Fruit fly (Drosophila melanogaster) whole organism, prepupa: ENCODE measurements around the gene Snoo.

ENCODE experiments used
- Blimp-1 ChIP-seq: fragments of 200-800 bp; sonication (Bioruptor generic); optimal IDR thresholded peaks from 3 replicates; lab custom pipeline; 2017; ENCODE audit warnings: missing biosample characterization, missing genetic modification characterization, mild to moderate bottlenecking, moderate library complexity, missing genetic modification reagents
- CG10631 ChIP-seq: fragments of 200-800 bp; sonication (Bioruptor generic); optimal IDR thresholded peaks from 2 replicates; lab custom pipeline; 2016; ENCODE audit warnings: missing biosample characterization, missing genetic modification characterization
- CG10669 ChIP-seq: fragments of 200-800 bp; sonication (Bioruptor generic); optimal IDR thresholded peaks from 3 replicates; lab custom pipeline; 2018; ENCODE audit warnings: missing biosample characterization, mild to moderate bottlenecking, missing genetic modification characterization, moderate library complexity
- CG11294 ChIP-seq: fragments of 200-800 bp; sonication (Bioruptor generic); IDR thresholded peaks from 2 replicates; pipeline ENCODE4 v1.3.6; 2022; ENCODE audit warnings: missing biosample characterization, missing genetic modification characterization
- CG11762 ChIP-seq: fragments of 200-800 bp; sonication (Bioruptor generic); optimal IDR thresholded peaks from 3 replicates; lab custom pipeline; 2016; ENCODE audit warnings: missing biosample characterization, missing genetic modification characterization; ENCODE audit not compliant: insufficient read depth
- CG11902 ChIP-seq: fragments of 200-800 bp; sonication (Bioruptor generic); optimal IDR thresholded peaks from 3 replicates; lab custom pipeline; 2016; ENCODE audit warnings: missing biosample characterization, missing genetic modification characterization
- CG15336 ChIP-seq: fragments of 200-800 bp; sonication (Bioruptor generic); IDR thresholded peaks from 2 replicates; pipeline ENCODE4 v1.3.6; 2022; ENCODE audit warnings: missing biosample characterization, missing genetic modification characterization
- CG1621 ChIP-seq: fragments of 200-800 bp; sonication (Bioruptor generic); optimal IDR thresholded peaks from 3 replicates; lab custom pipeline; 2018; ENCODE audit warnings: missing biosample characterization, mild to moderate bottlenecking, missing genetic modification characterization
- CG16779 ChIP-seq: fragments of 200-800 bp; sonication (Bioruptor generic); optimal IDR thresholded peaks from 3 replicates; lab custom pipeline; 2017; ENCODE audit warnings: missing biosample characterization, mild to moderate bottlenecking, missing genetic modification characterization
- CG31627 ChIP-seq: fragments of 200-800 bp; sonication (Bioruptor generic); optimal IDR thresholded peaks from 3 replicates; lab custom pipeline; 2016; ENCODE audit warnings: missing biosample characterization, missing genetic modification characterization
- CG32006 ChIP-seq: fragments of 200-800 bp; sonication (Bioruptor generic); optimal IDR thresholded peaks from 3 replicates; lab custom pipeline; 2017; ENCODE audit warnings: missing biosample characterization, mild to moderate bottlenecking, missing genetic modification characterization
- CG34406 ChIP-seq: fragments of 200-800 bp; sonication (Bioruptor generic); optimal IDR thresholded peaks from 3 replicates; lab custom pipeline; 2016; ENCODE audit warnings: missing biosample characterization, missing genetic modification characterization
- CG3919 ChIP-seq: fragments of 200-800 bp; sonication (Bioruptor generic); optimal IDR thresholded peaks from 3 replicates; lab custom pipeline; 2016; ENCODE audit warnings: missing biosample characterization, missing genetic modification characterization
- CG4318 ChIP-seq: fragments of 200-800 bp; sonication (Bioruptor generic); optimal IDR thresholded peaks from 3 replicates; lab custom pipeline; 2017; ENCODE audit warnings: missing biosample characterization, mild to moderate bottlenecking, missing genetic modification characterization
- CG6276 ChIP-seq: fragments of 200-800 bp; sonication (Bioruptor generic); optimal IDR thresholded peaks from 2 replicates; lab custom pipeline; 2017; ENCODE audit warnings: missing biosample characterization, mild to moderate bottlenecking, missing genetic modification characterization
- CG6792 ChIP-seq: fragments of 200-800 bp; sonication (Bioruptor generic); optimal IDR thresholded peaks from 3 replicates; lab custom pipeline; 2016; ENCODE audit warnings: missing biosample characterization, missing genetic modification characterization
- CG6808 ChIP-seq: fragments of 200-800 bp; sonication (Bioruptor generic); optimal IDR thresholded peaks from 3 replicates; lab custom pipeline; 2017; ENCODE audit warnings: missing biosample characterization, missing genetic modification characterization, mild to moderate bottlenecking, moderate library complexity, missing genetic modification reagents
- CG8319 ChIP-seq: fragments of 200-800 bp; sonication (Bioruptor generic); optimal IDR thresholded peaks from 3 replicates; lab custom pipeline; 2016; ENCODE audit warnings: missing biosample characterization, missing genetic modification characterization
- CG8632 ChIP-seq: fragments of 200-800 bp; sonication (Bioruptor generic); optimal IDR thresholded peaks from 3 replicates; lab custom pipeline; 2016; ENCODE audit warnings: missing biosample characterization, missing genetic modification characterization
- CG9139 ChIP-seq: fragments of 200-800 bp; sonication (Bioruptor generic); optimal IDR thresholded peaks from 3 replicates; lab custom pipeline; 2017; ENCODE audit warnings: missing biosample characterization, mild to moderate bottlenecking, missing genetic modification characterization
- Eip75B ChIP-seq: fragments of 200-800 bp; sonication (Bioruptor generic); optimal IDR thresholded peaks from 3 replicates; lab custom pipeline; 2016; ENCODE audit warnings: missing biosample characterization, missing genetic modification characterization
- Eip78C ChIP-seq: fragments of 200-800 bp; sonication (Bioruptor generic); peaks from one replicate; lab custom pipeline; 2016; ENCODE audit warnings: missing biosample characterization, missing genetic modification characterization
- Eip93F ChIP-seq: fragments of 200-800 bp; sonication (Bioruptor generic); optimal IDR thresholded peaks from 2 replicates; lab custom pipeline; 2016; ENCODE audit warnings: missing biosample characterization, mild to moderate bottlenecking, missing genetic modification characterization
- Ets21C ChIP-seq: fragments of 200-800 bp; sonication (Bioruptor generic); optimal IDR thresholded peaks from 3 replicates; lab custom pipeline; 2016; ENCODE audit warnings: missing biosample characterization, missing genetic modification characterization
- Ets96B ChIP-seq: fragments of 200-800 bp; optimal IDR thresholded peaks from 2 replicates; lab custom pipeline; 2019; ENCODE audit warnings: missing biosample characterization, mild to moderate bottlenecking, missing genetic modification characterization, moderate library complexity
- Gug ChIP-seq: fragments of 200-800 bp; sonication (Bioruptor generic); IDR thresholded peaks from 2 replicates; pipeline ENCODE4 v1.3.6; 2022; ENCODE audit warnings: missing biosample characterization, missing genetic modification characterization
- Hr38 ChIP-seq: sonication (Bioruptor generic); optimal IDR thresholded peaks from 2 replicates; lab custom pipeline; 2016; ENCODE audit warnings: missing biosample characterization, missing genetic modification characterization
- Hr39 ChIP-seq: fragments of 200-800 bp; sonication (Bioruptor generic); optimal IDR thresholded peaks from 2 replicates; lab custom pipeline; 2016; ENCODE audit warnings: missing biosample characterization, missing genetic modification characterization
- Hr4 ChIP-seq: fragments of 200-800 bp; sonication (Bioruptor generic); optimal IDR thresholded peaks from 3 replicates; lab custom pipeline; 2016; ENCODE audit warnings: missing biosample characterization, missing genetic modification characterization
- Lpt ChIP-seq: fragments of 200-800 bp; sonication (Bioruptor generic); optimal IDR thresholded peaks from 3 replicates; lab custom pipeline; 2016; ENCODE audit warnings: missing biosample characterization, missing genetic modification characterization
- OdsH ChIP-seq: fragments of 200-800 bp; sonication (Bioruptor generic); optimal IDR thresholded peaks from 3 replicates; lab custom pipeline; 2016; ENCODE audit warnings: missing biosample characterization, missing genetic modification characterization
- Smox ChIP-seq: fragments of 200-800 bp; sonication (Bioruptor generic); optimal IDR thresholded peaks from 3 replicates; lab custom pipeline; 2016; ENCODE audit warnings: missing biosample characterization, missing genetic modification characterization
- Sox102F ChIP-seq: fragments of 200-800 bp; sonication (Bioruptor generic); optimal IDR thresholded peaks from 2 replicates; lab custom pipeline; 2016; ENCODE audit warnings: missing biosample characterization, mild to moderate bottlenecking, missing genetic modification characterization
- Sox14 ChIP-seq: fragments of 200-800 bp; sonication (Bioruptor generic); optimal IDR thresholded peaks from 3 replicates; lab custom pipeline; 2016; ENCODE audit warnings: missing biosample characterization, missing genetic modification characterization
- Sox15 ChIP-seq: fragments of 200-800 bp; sonication (Bioruptor generic); optimal IDR thresholded peaks from 3 replicates; lab custom pipeline; 2016; ENCODE audit warnings: missing biosample characterization, missing genetic modification characterization
- achi ChIP-seq: fragments of 200-800 bp; sonication (Bioruptor generic); optimal IDR thresholded peaks from 3 replicates; lab custom pipeline; 2016; ENCODE audit warnings: missing biosample characterization, missing genetic modification characterization
- acj6 ChIP-seq: fragments of 200-800 bp; sonication (Bioruptor generic); optimal IDR thresholded peaks from 3 replicates; lab custom pipeline; 2016; ENCODE audit warnings: missing biosample characterization, missing genetic modification characterization
- cyc ChIP-seq: fragments of 200-800 bp; sonication (Bioruptor generic); optimal IDR thresholded peaks from 3 replicates; lab custom pipeline; 2016; ENCODE audit warnings: missing biosample characterization, missing genetic modification characterization
- dac ChIP-seq: fragments of 200-800 bp; sonication (Bioruptor generic); optimal IDR thresholded peaks from 2 replicates; lab custom pipeline; 2017; ENCODE audit warnings: missing biosample characterization, mild to moderate bottlenecking, missing genetic modification characterization
- esn ChIP-seq: fragments of 200-800 bp; sonication (Bioruptor generic); optimal IDR thresholded peaks from 2 replicates; lab custom pipeline; 2016; ENCODE audit warnings: missing biosample characterization, mild to moderate bottlenecking, missing genetic modification characterization, moderate library complexity
- fd59A ChIP-seq: fragments of 200-800 bp; sonication (Bioruptor generic); optimal IDR thresholded peaks from 2 replicates; lab custom pipeline; 2017; ENCODE audit warnings: missing biosample characterization, mild to moderate bottlenecking, missing genetic modification characterization, missing genetic modification reagents
- fd85E ChIP-seq: fragments of 200-800 bp; sonication (Bioruptor generic); optimal IDR thresholded peaks from 3 replicates; lab custom pipeline; 2016; ENCODE audit warnings: missing biosample characterization, missing genetic modification characterization
- net ChIP-seq: fragments of 200-800 bp; sonication (Bioruptor generic); optimal IDR thresholded peaks from 3 replicates; lab custom pipeline; 2016; ENCODE audit warnings: missing biosample characterization, missing genetic modification characterization
- pdm3 ChIP-seq: fragments of 200-800 bp; sonication (Bioruptor generic); optimal IDR thresholded peaks from 3 replicates; lab custom pipeline; 2016; ENCODE audit warnings: missing biosample characterization, missing genetic modification characterization
- salr ChIP-seq, 2 experiments: fragments of 200-800 bp; sonication (Bioruptor generic); optimal IDR thresholded peaks; 3 replicates each; lab custom pipeline; 2016 to 2018; ENCODE audit warnings: missing biosample characterization in 2 of 2, missing genetic modification characterization in 2 of 2, mild to moderate bottlenecking in 1 of 2
- spab ChIP-seq: fragments of 200-800 bp; sonication (Bioruptor generic); optimal IDR thresholded peaks from 2 replicates; lab custom pipeline; 2017; ENCODE audit warnings: missing biosample characterization, mild to moderate bottlenecking, missing genetic modification characterization, missing genetic modification reagents
- ss ChIP-seq, 2 experiments: fragments of 200-800 bp; sonication (Bioruptor generic); optimal IDR thresholded peaks; 2 replicates in 1 of 2; 3 replicates in 1 of 2; lab custom pipeline; 2017 to 2018; ENCODE audit warnings: mild to moderate bottlenecking in 2 of 2, missing biosample characterization in 2 of 2, missing genetic modification characterization in 2 of 2, moderate library complexity in 1 of 2
- svp ChIP-seq: fragments of 200-800 bp; sonication (Bioruptor generic); peaks from one replicate; lab custom pipeline; 2016; ENCODE audit warnings: missing biosample characterization, missing genetic modification characterization

The Snoo gene

DNA sequence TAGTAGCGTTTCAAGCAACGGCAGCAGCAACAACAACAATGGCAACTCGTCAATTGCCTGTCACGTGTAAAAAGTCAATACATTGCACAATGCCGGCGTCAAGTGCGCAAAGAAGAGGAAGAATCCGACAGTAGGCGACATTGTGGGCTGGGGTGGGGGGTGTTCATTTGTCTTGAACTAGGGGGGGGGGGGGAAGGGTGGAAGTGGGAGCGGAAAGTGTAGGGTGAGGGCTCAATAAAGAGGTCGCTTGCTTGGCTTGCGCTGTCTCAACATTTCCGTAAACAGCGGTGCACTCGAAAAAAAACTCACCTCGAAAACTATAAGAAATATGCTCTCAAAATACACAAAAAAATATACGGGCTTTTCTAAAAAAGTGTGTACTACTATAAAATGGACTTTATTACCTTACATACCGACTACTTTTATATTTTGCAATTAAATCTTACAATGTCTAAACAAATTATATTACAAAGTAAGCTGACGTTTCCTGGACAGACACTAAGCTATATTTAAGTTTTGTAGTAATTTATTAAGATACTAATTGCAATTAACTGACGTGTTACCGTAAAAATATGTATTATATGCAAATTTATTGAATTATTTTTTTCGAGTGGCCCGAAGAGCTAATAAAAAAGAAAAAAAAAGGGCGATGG lies 18.1 kb downstream of the Snoo start (continued):
- no peak for TF ChIP-seq CG6808
- TF ChIP-seq CG16779 (tag; lab: Kevin White, UChicago): no peak
- TF ChIP-seq Hr38 (GFP tag; lab: Kevin White, UChicago): no peak
- TF ChIP-seq CG10631: peak; percentile 42
- TF ChIP-seq CG8319 (GFP tag; lab: Kevin White, UChicago): no peak
- TF ChIP-seq Blimp-1 (GFP tag; lab: Kevin White, UChicago): no peak
- peak; percentile 47 for TF ChIP-seq CG6276 (GFP tag; lab: Kevin White, UChicago)
- no peak for TF ChIP-seq fd85E (GFP tag; lab: Kevin White, UChicago)
- TF ChIP-seq CG32006 (GFP tag; lab: Kevin White, UChicago): peak; percentile 70
- no peak for TF ChIP-seq Lpt (GFP tag; lab: Kevin White, UChicago)
- TF ChIP-seq Hr4 (GFP tag; lab: Kevin White, UChicago): peak; percentile 59
- peak; percentile 81 for TF ChIP-seq Eip78C (GFP tag; lab: Kevin White, UChicago)
- no peak for TF ChIP-seq CG31627 (GFP tag; lab: Kevin White, UChicago)
- no peak for TF ChIP-seq CG11762
- TF ChIP-seq CG4318 (GFP tag; lab: Kevin White, UChicago): peak; percentile 40
- TF ChIP-seq CG11294 (GFP tag; lab: Robert Waterston, UW): no peak
- no peak for TF ChIP-seq dac (GFP tag; lab: Kevin White, UChicago)
- no peak for TF ChIP-seq cyc (GFP tag; lab: Kevin White, UChicago)
- peak; percentile 8 for TF ChIP-seq spab (GFP tag; lab: Kevin White, UChicago)
- TF ChIP-seq net (GFP tag; lab: Kevin White, UChicago): no peak
- TF ChIP-seq Eip93F (GFP tag; lab: Kevin White, UChicago): no peak
- peak; percentile 27 for TF ChIP-seq CG34406 (GFP tag; lab: Kevin White, UChicago)
- TF ChIP-seq CG6792 (GFP tag; lab: Kevin White, UChicago): no peak
- TF ChIP-seq acj6 (GFP tag; lab: Kevin White, UChicago): peak; percentile 50
- no peak for TF ChIP-seq ss (GFP tag; optimal IDR thresholded peaks at IDR 0.05; lab: Kevin White, UChicago)
- no peak for TF ChIP-seq esn (GFP tag; lab: Kevin White, UChicago)
- peak in 1 of 2 experiments; percentile 53 for TF ChIP-seq salr (GFP tag; optimal IDR thresholded peaks at IDR 0.05; lab: Kevin White, UChicago)
- peak; percentile 18 for TF ChIP-seq Ets96B
- no peak for TF ChIP-seq Gug

DNA sequence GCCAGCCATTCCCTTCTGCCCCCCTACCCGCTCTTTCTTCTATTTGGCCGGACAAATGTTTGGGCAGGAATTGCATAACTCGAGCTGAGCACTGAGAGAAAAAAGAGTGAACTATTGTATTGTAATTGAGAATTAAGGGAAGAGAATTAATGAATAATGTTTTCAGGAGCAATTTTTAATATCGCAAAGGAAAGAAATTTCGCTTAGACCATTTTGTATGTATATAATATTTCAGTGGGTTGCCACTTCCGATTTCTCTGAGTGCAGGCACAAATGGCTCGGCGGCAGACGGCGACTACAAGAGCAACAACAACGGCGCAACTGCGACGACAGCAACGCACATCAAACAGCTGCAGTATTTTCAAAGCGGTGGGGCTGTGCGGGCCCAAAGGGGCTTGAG lies 19.4 kb downstream of the Snoo start:
- TF ChIP-seq CG8632: peak; percentile 50
- peak; percentile 49 for TF ChIP-seq Ets21C
- peak; percentile 76 for TF ChIP-seq CG3919 (GFP tag; lab: Kevin White, UChicago)
- TF ChIP-seq fd85E (GFP tag; lab: Kevin White, UChicago): no peak
- peak; percentile 94 for TF ChIP-seq CG15336 (GFP tag; lab: Robert Waterston, UW)
- peak; percentile 52 for TF ChIP-seq fd59A (GFP tag; lab: Kevin White, UChicago)
- peak; percentile 66 for TF ChIP-seq Sox102F (GFP tag; lab: Kevin White, UChicago)
- TF ChIP-seq Sox15 (GFP tag; lab: Kevin White, UChicago): peak; percentile 52
- peak; percentile 60 for TF ChIP-seq CG1621 (tag; lab: Kevin White, UChicago)
- peak; percentile 70 for TF ChIP-seq Sox14 (GFP tag; lab: Kevin White, UChicago)
- peak; percentile 92 for TF ChIP-seq Eip78C (GFP tag; lab: Kevin White, UChicago)
- TF ChIP-seq CG10631: peak; percentile 76
- TF ChIP-seq net (GFP tag; lab: Kevin White, UChicago): peak; percentile 82
- TF ChIP-seq CG34406 (GFP tag; lab: Kevin White, UChicago): peak; percentile 67
- TF ChIP-seq CG4318 (GFP tag; lab: Kevin White, UChicago): peak; percentile 77
- TF ChIP-seq Hr39 (GFP tag; lab: Kevin White, UChicago): peak; percentile 77
- TF ChIP-seq OdsH (GFP tag; lab: Kevin White, UChicago): peak; percentile 86
- peak; percentile 65 for TF ChIP-seq Smox
- TF ChIP-seq Eip75B: peak; percentile 81
- TF ChIP-seq CG11902 (GFP tag; lab: Kevin White, UChicago): peak; percentile 53
- peak; percentile 75 for TF ChIP-seq esn (GFP tag; lab: Kevin White, UChicago)
- no peak for TF ChIP-seq Hr38 (GFP tag; lab: Kevin White, UChicago)
- peak; percentile 28 for TF ChIP-seq CG9139 (GFP tag; lab: Kevin White, UChicago)
- TF ChIP-seq ss (GFP tag; optimal IDR thresholded peaks at IDR 0.05; lab: Kevin White, UChicago): peak in 1 of 2 experiments; percentile 3
- peak; percentile 76 for TF ChIP-seq CG31627 (GFP tag; lab: Kevin White, UChicago)
- TF ChIP-seq Hr4 (GFP tag; lab: Kevin White, UChicago): peak; percentile 90
- TF ChIP-seq svp (GFP tag; lab: Kevin White, UChicago): peak; percentile 73
- TF ChIP-seq Gug: peak; percentile 85
- TF ChIP-seq CG10669: peak; percentile 52
- TF ChIP-seq dac (GFP tag; lab: Kevin White, UChicago): peak; percentile 71
- peak; percentile 87 for TF ChIP-seq pdm3 (GFP tag; lab: Kevin White, UChicago)
- peak; percentile 79 for TF ChIP-seq achi (GFP tag; lab: Kevin White, UChicago)
